Fruit fly (Drosophila melanogaster) whole organism, prepupa: ENCODE data around the gene CG2260.

Experiments used
- CG10631 ChIP-seq: fragments of 200-800 bp; sonication (Bioruptor generic); optimal IDR thresholded peaks from 2 replicates; lab custom pipeline; 2016; ENCODE audit warnings: missing biosample characterization, missing genetic modification characterization
- CG10669 ChIP-seq: fragments of 200-800 bp; sonication (Bioruptor generic); optimal IDR thresholded peaks from 3 replicates; lab custom pipeline; 2018; ENCODE audit warnings: missing biosample characterization, mild to moderate bottlenecking, missing genetic modification characterization, moderate library complexity
- CG11294 ChIP-seq: fragments of 200-800 bp; sonication (Bioruptor generic); IDR thresholded peaks from 2 replicates; pipeline ENCODE4 v1.3.6; 2022; ENCODE audit warnings: missing biosample characterization, missing genetic modification characterization
- CG11762 ChIP-seq: fragments of 200-800 bp; sonication (Bioruptor generic); optimal IDR thresholded peaks from 3 replicates; lab custom pipeline; 2016; ENCODE audit warnings: missing biosample characterization, missing genetic modification characterization; ENCODE audit not compliant: insufficient read depth
- CG11902 ChIP-seq: fragments of 200-800 bp; sonication (Bioruptor generic); optimal IDR thresholded peaks from 3 replicates; lab custom pipeline; 2016; ENCODE audit warnings: missing biosample characterization, missing genetic modification characterization
- CG15336 ChIP-seq: fragments of 200-800 bp; sonication (Bioruptor generic); IDR thresholded peaks from 2 replicates; pipeline ENCODE4 v1.3.6; 2022; ENCODE audit warnings: missing biosample characterization, missing genetic modification characterization
- CG16779 ChIP-seq: fragments of 200-800 bp; sonication (Bioruptor generic); optimal IDR thresholded peaks from 3 replicates; lab custom pipeline; 2017; ENCODE audit warnings: missing biosample characterization, mild to moderate bottlenecking, missing genetic modification characterization
- CG3032 ChIP-seq: fragments of 200-800 bp; optimal IDR thresholded peaks from 2 replicates; lab custom pipeline; 2019; ENCODE audit warnings: missing biosample characterization, mild to moderate bottlenecking, missing genetic modification characterization, moderate library complexity
- CG32006 ChIP-seq: fragments of 200-800 bp; sonication (Bioruptor generic); optimal IDR thresholded peaks from 3 replicates; lab custom pipeline; 2017; ENCODE audit warnings: missing biosample characterization, mild to moderate bottlenecking, missing genetic modification characterization
- CG3919 ChIP-seq: fragments of 200-800 bp; sonication (Bioruptor generic); optimal IDR thresholded peaks from 3 replicates; lab custom pipeline; 2016; ENCODE audit warnings: missing biosample characterization, missing genetic modification characterization
- CG4318 ChIP-seq: fragments of 200-800 bp; sonication (Bioruptor generic); optimal IDR thresholded peaks from 3 replicates; lab custom pipeline; 2017; ENCODE audit warnings: missing biosample characterization, mild to moderate bottlenecking, missing genetic modification characterization
- CG6276 ChIP-seq: fragments of 200-800 bp; sonication (Bioruptor generic); optimal IDR thresholded peaks from 2 replicates; lab custom pipeline; 2017; ENCODE audit warnings: missing biosample characterization, mild to moderate bottlenecking, missing genetic modification characterization
- CG6808 ChIP-seq: fragments of 200-800 bp; sonication (Bioruptor generic); optimal IDR thresholded peaks from 3 replicates; lab custom pipeline; 2017; ENCODE audit warnings: missing biosample characterization, missing genetic modification characterization, mild to moderate bottlenecking, moderate library complexity, missing genetic modification reagents
- CG8319 ChIP-seq: fragments of 200-800 bp; sonication (Bioruptor generic); optimal IDR thresholded peaks from 3 replicates; lab custom pipeline; 2016; ENCODE audit warnings: missing biosample characterization, missing genetic modification characterization
- CG9139 ChIP-seq: fragments of 200-800 bp; sonication (Bioruptor generic); optimal IDR thresholded peaks from 3 replicates; lab custom pipeline; 2017; ENCODE audit warnings: missing biosample characterization, mild to moderate bottlenecking, missing genetic modification characterization
- Eip75B ChIP-seq: fragments of 200-800 bp; sonication (Bioruptor generic); optimal IDR thresholded peaks from 3 replicates; lab custom pipeline; 2016; ENCODE audit warnings: missing biosample characterization, missing genetic modification characterization
- Eip78C ChIP-seq: fragments of 200-800 bp; sonication (Bioruptor generic); peaks from one replicate; lab custom pipeline; 2016; ENCODE audit warnings: missing biosample characterization, missing genetic modification characterization
- Eip93F ChIP-seq: fragments of 200-800 bp; sonication (Bioruptor generic); optimal IDR thresholded peaks from 2 replicates; lab custom pipeline; 2016; ENCODE audit warnings: missing biosample characterization, mild to moderate bottlenecking, missing genetic modification characterization
- Ets21C ChIP-seq: fragments of 200-800 bp; sonication (Bioruptor generic); optimal IDR thresholded peaks from 3 replicates; lab custom pipeline; 2016; ENCODE audit warnings: missing biosample characterization, missing genetic modification characterization
- Ets96B ChIP-seq: fragments of 200-800 bp; optimal IDR thresholded peaks from 2 replicates; lab custom pipeline; 2019; ENCODE audit warnings: missing biosample characterization, mild to moderate bottlenecking, missing genetic modification characterization, moderate library complexity
- Gug ChIP-seq: fragments of 200-800 bp; sonication (Bioruptor generic); IDR thresholded peaks from 2 replicates; pipeline ENCODE4 v1.3.6; 2022; ENCODE audit warnings: missing biosample characterization, missing genetic modification characterization
- Hr38 ChIP-seq: sonication (Bioruptor generic); optimal IDR thresholded peaks from 2 replicates; lab custom pipeline; 2016; ENCODE audit warnings: missing biosample characterization, missing genetic modification characterization
- Hr4 ChIP-seq: fragments of 200-800 bp; sonication (Bioruptor generic); optimal IDR thresholded peaks from 3 replicates; lab custom pipeline; 2016; ENCODE audit warnings: missing biosample characterization, missing genetic modification characterization
- Lpt ChIP-seq: fragments of 200-800 bp; sonication (Bioruptor generic); optimal IDR thresholded peaks from 3 replicates; lab custom pipeline; 2016; ENCODE audit warnings: missing biosample characterization, missing genetic modification characterization
- Smox ChIP-seq: fragments of 200-800 bp; sonication (Bioruptor generic); optimal IDR thresholded peaks from 3 replicates; lab custom pipeline; 2016; ENCODE audit warnings: missing biosample characterization, missing genetic modification characterization
- Sox102F ChIP-seq: fragments of 200-800 bp; sonication (Bioruptor generic); optimal IDR thresholded peaks from 2 replicates; lab custom pipeline; 2016; ENCODE audit warnings: missing biosample characterization, mild to moderate bottlenecking, missing genetic modification characterization
- Sox15 ChIP-seq: fragments of 200-800 bp; sonication (Bioruptor generic); optimal IDR thresholded peaks from 3 replicates; lab custom pipeline; 2016; ENCODE audit warnings: missing biosample characterization, missing genetic modification characterization
- achi ChIP-seq: fragments of 200-800 bp; sonication (Bioruptor generic); optimal IDR thresholded peaks from 3 replicates; lab custom pipeline; 2016; ENCODE audit warnings: missing biosample characterization, missing genetic modification characterization
- dac ChIP-seq: fragments of 200-800 bp; sonication (Bioruptor generic); optimal IDR thresholded peaks from 2 replicates; lab custom pipeline; 2017; ENCODE audit warnings: missing biosample characterization, mild to moderate bottlenecking, missing genetic modification characterization
- dsx ChIP-seq: fragments of 200-800 bp; optimal IDR thresholded peaks from 3 replicates; lab custom pipeline; 2019; ENCODE audit warnings: missing biosample characterization, mild to moderate bottlenecking, missing genetic modification characterization, moderate library complexity; ENCODE audit not compliant: poor library complexity, severe bottlenecking
- esn ChIP-seq: fragments of 200-800 bp; sonication (Bioruptor generic); optimal IDR thresholded peaks from 2 replicates; lab custom pipeline; 2016; ENCODE audit warnings: missing biosample characterization, mild to moderate bottlenecking, missing genetic modification characterization, moderate library complexity
- fd59A ChIP-seq: fragments of 200-800 bp; sonication (Bioruptor generic); optimal IDR thresholded peaks from 2 replicates; lab custom pipeline; 2017; ENCODE audit warnings: missing biosample characterization, mild to moderate bottlenecking, missing genetic modification characterization, missing genetic modification reagents
- fd85E ChIP-seq: fragments of 200-800 bp; sonication (Bioruptor generic); optimal IDR thresholded peaks from 3 replicates; lab custom pipeline; 2016; ENCODE audit warnings: missing biosample characterization, missing genetic modification characterization
- lz ChIP-seq: fragments of 200-800 bp; sonication (Bioruptor generic); optimal IDR thresholded peaks from 3 replicates; lab custom pipeline; 2016; ENCODE audit warnings: missing biosample characterization, missing genetic modification characterization
- net ChIP-seq: fragments of 200-800 bp; sonication (Bioruptor generic); optimal IDR thresholded peaks from 3 replicates; lab custom pipeline; 2016; ENCODE audit warnings: missing biosample characterization, missing genetic modification characterization
- pdm3 ChIP-seq: fragments of 200-800 bp; sonication (Bioruptor generic); optimal IDR thresholded peaks from 3 replicates; lab custom pipeline; 2016; ENCODE audit warnings: missing biosample characterization, missing genetic modification characterization
- ss ChIP-seq, 2 experiments: fragments of 200-800 bp; sonication (Bioruptor generic); optimal IDR thresholded peaks; 2 replicates in 1 of 2; 3 replicates in 1 of 2; lab custom pipeline; 2017 to 2018; ENCODE audit warnings: mild to moderate bottlenecking in 2 of 2, missing biosample characterization in 2 of 2, missing genetic modification characterization in 2 of 2, moderate library complexity in 1 of 2
- topi ChIP-seq: fragments of 200-800 bp; sonication (Bioruptor generic); optimal IDR thresholded peaks from 3 replicates; lab custom pipeline; 2016; ENCODE audit warnings: missing biosample characterization, missing genetic modification characterization
- vri ChIP-seq: fragments of 200-800 bp; sonication (Bioruptor generic); optimal IDR thresholded peaks from 3 replicates; lab custom pipeline; 2016; ENCODE audit warnings: missing biosample characterization, mild to moderate bottlenecking, missing genetic modification characterization

CG2260 gene

DNA sequence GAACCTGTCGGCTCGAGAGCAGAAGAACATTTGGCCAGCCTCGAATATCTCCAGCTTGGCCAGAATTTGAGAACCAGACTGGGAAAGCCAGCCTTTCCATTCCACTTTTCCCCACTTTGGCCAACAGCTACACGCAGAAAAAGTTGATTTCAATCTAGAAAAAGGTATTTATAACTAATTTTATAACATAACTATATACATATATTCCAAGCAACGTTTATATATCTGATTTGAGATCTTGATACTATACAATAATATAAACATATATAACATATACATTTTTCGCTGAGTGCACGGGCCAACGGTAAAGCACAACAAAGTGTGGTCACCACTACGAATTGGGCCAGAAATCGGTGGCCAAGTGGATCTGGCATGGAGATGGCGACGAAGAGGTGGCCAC, 42.5 kb upstream of the CG2260 start (continued):
- TF ChIP-seq esn (GFP tag; lab: Kevin White, UChicago) (no peak), CG6276 (GFP tag; lab: Kevin White, UChicago) (peak; percentile 60), Sox15 (GFP tag; lab: Kevin White, UChicago) (no peak), CG8319 (GFP tag; lab: Kevin White, UChicago) (no peak), Hr38 (no peak), Gug (peak; percentile 31; the same call in 1 of the 2 replicates), Ets96B (tag; lab: Kevin White, UChicago) (no peak), dac (no peak), CG11902 (GFP tag; lab: Kevin White, UChicago) (no peak), lz (GFP tag; lab: Kevin White, UChicago) (no peak), CG15336 (GFP tag; lab: Robert Waterston, UW) (peak; percentile 74), CG6808 (GFP tag; lab: Kevin White, UChicago) (no peak), Lpt (GFP tag; lab: Kevin White, UChicago) (peak; percentile 20)

DNA sequence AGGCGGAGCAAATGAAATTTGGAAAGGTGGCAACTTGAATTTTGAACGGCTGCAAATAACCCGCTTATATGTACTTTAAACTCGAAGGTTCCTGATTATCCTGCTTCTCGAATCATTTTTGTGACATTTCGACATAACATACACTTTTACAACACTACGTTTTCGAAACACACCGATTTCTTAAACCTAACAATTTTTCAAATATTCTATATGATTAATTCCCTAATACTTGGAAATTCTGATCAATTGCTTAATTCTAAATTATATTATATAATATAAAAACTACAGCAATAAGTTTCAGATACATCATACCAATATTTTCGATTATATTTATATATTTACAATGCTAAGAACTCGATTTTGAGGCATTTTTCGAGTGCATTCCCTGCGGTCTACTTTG, 41.7 kb upstream of the CG2260 start, which contains the start of gene CG10761:
TSS of gene CG10761 (minus strand) at position 101 of the 400 bp plus-strand sequence.
- no peak for TF ChIP-seq fd59A (GFP tag; lab: Kevin White, UChicago)
- TF ChIP-seq Ets21C: no peak
- no peak for TF ChIP-seq CG6276 (GFP tag; lab: Kevin White, UChicago)
- TF ChIP-seq CG9139 (GFP tag; lab: Kevin White, UChicago): no peak
- no peak for TF ChIP-seq Smox (GFP tag; lab: Kevin White, UChicago)
- no peak for TF ChIP-seq ss (GFP tag; optimal IDR thresholded peaks at IDR 0.05; lab: Kevin White, UChicago)
- TF ChIP-seq fd85E (GFP tag; lab: Kevin White, UChicago): no peak
- no peak for TF ChIP-seq topi
- no peak for TF ChIP-seq lz (GFP tag; lab: Kevin White, UChicago)
- no peak for TF ChIP-seq CG11294
- TF ChIP-seq CG16779 (tag; lab: Kevin White, UChicago): no peak
- TF ChIP-seq CG8319 (GFP tag; lab: Kevin White, UChicago): no peak
- TF ChIP-seq CG15336 (GFP tag; lab: Robert Waterston, UW): no peak
- TF ChIP-seq dsx (GFP tag; lab: Kevin White, UChicago): no peak
- TF ChIP-seq Eip93F (GFP tag; lab: Kevin White, UChicago): no peak
- no peak for TF ChIP-seq net (GFP tag; lab: Kevin White, UChicago)
- TF ChIP-seq CG6808 (GFP tag; lab: Kevin White, UChicago): no peak
- no peak for TF ChIP-seq Ets96B (tag; lab: Kevin White, UChicago)
- no peak for TF ChIP-seq Eip75B (GFP tag; lab: Kevin White, UChicago)

DNA sequence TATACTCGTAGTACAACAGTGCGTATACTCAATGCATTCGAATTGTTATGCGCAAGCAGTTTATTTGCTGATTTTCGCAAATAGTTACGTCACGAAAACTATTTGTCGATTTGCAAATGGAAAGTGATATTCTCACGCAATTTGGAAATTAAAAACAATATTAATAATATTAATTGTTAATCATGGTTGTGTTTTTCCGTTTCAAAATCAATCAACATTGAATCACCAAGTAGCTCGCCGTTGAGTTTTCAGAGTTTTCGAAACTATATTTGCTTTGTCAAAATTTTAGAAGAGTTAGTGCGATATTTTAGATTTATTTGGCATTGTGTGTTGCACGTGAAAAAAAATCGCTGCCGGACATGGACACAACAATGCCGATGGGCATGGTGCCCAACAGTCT, 38.8 kb upstream of the CG2260 start, which contains the start of gene CG15337:
TSS of gene CG15337 (plus strand) at position 301 of the 400 bp plus-strand sequence.
- TF ChIP-seq CG32006 (no peak), CG16779 (tag; lab: Kevin White, UChicago) (no peak), Gug (no peak), CG10669 (GFP tag; lab: Kevin White, UChicago) (no peak), Ets21C (no peak), CG10631 (GFP tag; lab: Kevin White, UChicago) (no peak), Hr4 (GFP tag; lab: Kevin White, UChicago) (no peak), CG4318 (GFP tag; lab: Kevin White, UChicago) (no peak), CG3032 (tag; lab: Kevin White, UChicago) (no peak), fd59A (GFP tag; lab: Kevin White, UChicago) (no peak), CG11762 (GFP tag; lab: Kevin White, UChicago) (no peak), CG3919 (GFP tag; lab: Kevin White, UChicago) (no peak), pdm3 (no peak), achi (GFP tag; lab: Kevin White, UChicago) (no peak), Sox102F (GFP tag; lab: Kevin White, UChicago) (no peak), ss (GFP tag; optimal IDR thresholded peaks at IDR 0.05; lab: Kevin White, UChicago) (no peak), vri (GFP tag; lab: Kevin White, UChicago) (no peak), Eip75B (GFP tag; lab: Kevin White, UChicago) (no peak), Eip78C (GFP tag; lab: Kevin White, UChicago) (no peak)
